Worm (Caenorhabditis elegans): ENCODE measurements around the gene mtr-4.

Gene mtr-4

DNA sequence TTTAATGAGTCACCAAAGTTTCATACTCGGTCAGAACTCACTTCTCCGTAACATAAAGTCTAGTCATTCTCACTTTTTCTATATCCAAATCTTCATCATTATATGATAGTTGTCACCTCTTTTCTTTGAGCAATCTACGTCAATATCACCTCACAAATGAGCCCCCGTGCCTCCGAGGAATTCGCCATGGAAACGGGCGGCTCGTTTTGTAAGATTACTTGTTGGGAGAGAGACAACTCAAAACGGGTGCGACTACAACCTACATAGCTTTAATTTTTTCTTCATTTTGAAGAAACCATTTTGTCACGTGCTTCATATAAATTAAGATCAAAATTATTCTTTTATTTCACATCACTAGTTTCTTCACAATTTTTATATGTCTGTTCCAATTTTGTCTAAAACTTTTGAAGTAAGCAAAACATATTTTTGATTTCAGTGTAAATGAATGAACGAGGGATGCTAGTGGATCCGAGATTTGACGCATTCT, 53.4 kb downstream of the mtr-4 start, which contains the start of gene nhr-4:
Gene nhr-4 (plus strand): TSS at position 437 of the 487 bp plus-strand sequence.
- no peak for TF ChIP-seq egl-27 (tag; optimal IDR thresholded peaks at IDR 0.05)
- TF ChIP-seq nhr-11 (tag; optimal IDR thresholded peaks at IDR 0.05), result no peak
- no peak for TF ChIP-seq ceh-16 (tag; optimal IDR thresholded peaks at IDR 0.05)
- TF ChIP-seq peb-1 (tag; optimal IDR thresholded peaks at IDR 0.05), result no peak
- no peak for TF ChIP-seq F13H6.1 (tag; optimal IDR thresholded peaks at IDR 0.05)
- TF ChIP-seq elt-1 (tag; optimal IDR thresholded peaks at IDR 0.05), result no peak
- TF ChIP-seq C34F6.9 (tag; optimal IDR thresholded peaks at IDR 0.05), result no peak
- no peak for TF ChIP-seq blmp-1 (tag; optimal IDR thresholded peaks at IDR 0.05; ENCODE audit: insufficient read depth)
- TF ChIP-seq dmd-4 (tag; optimal IDR thresholded peaks at IDR 0.05), result no peak
- no peak for TF ChIP-seq nhr-25 (tag; optimal IDR thresholded peaks at IDR 0.05)
- no peak for TF ChIP-seq sem-4 (tag; optimal IDR thresholded peaks at IDR 0.05)
- no peak for TF ChIP-seq zag-1 (tag; optimal IDR thresholded peaks at IDR 0.05)
- no peak for TF ChIP-seq ztf-1 (GFP tag; conservative IDR thresholded peaks at IDR 0.05)
- no peak for TF ChIP-seq snpc-4 (tag; optimal IDR thresholded peaks at IDR 0.05)
- no peak for TF ChIP-seq aly-2 (tag; optimal IDR thresholded peaks at IDR 0.05)
- no peak for TF ChIP-seq ceh-82 (tag; optimal IDR thresholded peaks at IDR 0.05)
- TF ChIP-seq nhr-129 (tag; optimal IDR thresholded peaks at IDR 0.05), result no peak

All from whole organism, L2 larva.